Worm (Caenorhabditis elegans) whole organism, late embryonic: ENCODE results near the gene odd-2.

Experiments
- C38D4.7 ChIP-seq: fragments of 200-800 bp; sonication (Bioruptor generic); optimal IDR thresholded peaks from 2 replicates; lab custom pipeline; 2018; ENCODE audit warnings: mild to moderate bottlenecking, missing genetic modification characterization, moderate library complexity, missing compliant biosample characterization
- F13H6.1 ChIP-seq: sonication (generic microtip); optimal IDR thresholded peaks from 2 replicates; lab custom pipeline; 2016; ENCODE audit warnings: missing genetic modification characterization, missing compliant biosample characterization
- K09A11.1 ChIP-seq: sonication (generic microtip); optimal IDR thresholded peaks from 2 replicates; lab custom pipeline; 2017; ENCODE audit warnings: antibody characterized with exemption, mild to moderate bottlenecking, missing genetic modification characterization, missing compliant biosample characterization; ENCODE audit not compliant: insufficient read depth
- T23F11.4 ChIP-seq: fragments of 200-800 bp; sonication (Bioruptor generic); optimal IDR thresholded peaks from 2 replicates; lab custom pipeline; 2018; ENCODE audit warnings: mild to moderate bottlenecking, missing genetic modification characterization, missing compliant biosample characterization
- Y22D7AL.16 ChIP-seq: sonication (generic microtip); optimal IDR thresholded peaks from 2 replicates; lab custom pipeline; 2016; ENCODE audit warnings: missing genetic modification characterization, missing compliant biosample characterization
- ahr-1 ChIP-seq: sonication (generic microtip); optimal IDR thresholded peaks from 2 replicates; lab custom pipeline; 2016; ENCODE audit warnings: missing genetic modification characterization, missing compliant biosample characterization
- ceh-18 ChIP-seq: sonication (generic microtip); optimal IDR thresholded peaks from 2 replicates; lab custom pipeline; 2016; ENCODE audit warnings: missing genetic modification characterization, missing compliant biosample characterization
- ceh-19 ChIP-seq: fragments of 200-800 bp; sonication (Bioruptor generic); optimal IDR thresholded peaks from 2 replicates; lab custom pipeline; 2018; ENCODE audit warnings: mild to moderate bottlenecking, missing genetic modification characterization, missing compliant biosample characterization
- ceh-22 ChIP-seq: sonication (generic microtip); optimal IDR thresholded peaks from 2 replicates; lab custom pipeline; 2017; ENCODE audit warnings: missing biosample characterization, missing genetic modification characterization
- ceh-34 ChIP-seq: sonication (generic microtip); optimal IDR thresholded peaks from 2 replicates; lab custom pipeline; 2016; ENCODE audit warnings: mild to moderate bottlenecking, missing genetic modification characterization, missing compliant biosample characterization
- ceh-45 ChIP-seq: fragments of 200-800 bp; sonication (Bioruptor generic); IDR thresholded peaks from 2 replicates; pipeline ENCODE4 v1.3.6; 2022; ENCODE audit warnings: missing genetic modification reagents, missing genetic modification characterization, missing compliant biosample characterization
- ceh-48 ChIP-seq: sonication (generic microtip); optimal IDR thresholded peaks from 2 replicates; lab custom pipeline; 2016; ENCODE audit warnings: missing genetic modification characterization, inconsistent platforms, missing compliant biosample characterization
- ceh-6 ChIP-seq: fragments of 200-800 bp; sonication (Bioruptor generic); optimal IDR thresholded peaks from 2 replicates; lab custom pipeline; 2018; ENCODE audit warnings: mild to moderate bottlenecking, missing genetic modification characterization, missing compliant biosample characterization
- ceh-9 ChIP-seq: sonication (generic microtip); optimal IDR thresholded peaks from 2 replicates; lab custom pipeline; 2016; ENCODE audit warnings: mild to moderate bottlenecking, missing genetic modification characterization, inconsistent platforms, missing compliant biosample characterization
- che-1 ChIP-seq: sonication (generic microtip); optimal IDR thresholded peaks from 2 replicates; lab custom pipeline; 2016; ENCODE audit warnings: mild to moderate bottlenecking, missing genetic modification characterization, missing compliant biosample characterization
- dmd-4 ChIP-seq: sonication (generic microtip); optimal IDR thresholded peaks from 2 replicates; lab custom pipeline; 2016; ENCODE audit warnings: borderline replicate concordance, missing genetic modification characterization, missing compliant biosample characterization
- dve-1 ChIP-seq: sonication (generic microtip); optimal IDR thresholded peaks from 2 replicates; lab custom pipeline; 2017; ENCODE audit warnings: antibody characterized with exemption, mild to moderate bottlenecking, missing genetic modification characterization, missing compliant biosample characterization
- fax-1 ChIP-seq: sonication (generic microtip); optimal IDR thresholded peaks from 2 replicates; lab custom pipeline; 2016; ENCODE audit warnings: missing genotype, missing genetic modification characterization, missing compliant biosample characterization
- fkh-10 ChIP-seq: fragments of 150-350 bp; optimal IDR thresholded peaks from 2 replicates; lab custom pipeline; 2014; ENCODE audit warnings: missing biosample characterization, missing genetic modification reagents, missing genetic modification characterization
- fkh-6 ChIP-seq: sonication (generic microtip); optimal IDR thresholded peaks from 2 replicates; lab custom pipeline; 2016; ENCODE audit warnings: missing genetic modification characterization, missing compliant biosample characterization
- gmeb-2 ChIP-seq: sonication (generic microtip); optimal IDR thresholded peaks from 2 replicates; lab custom pipeline; 2016; ENCODE audit warnings: missing genetic modification characterization, inconsistent platforms, missing compliant biosample characterization
- hlh-13 ChIP-seq: fragments of 200-800 bp; sonication (Bioruptor generic); optimal IDR thresholded peaks from 2 replicates; lab custom pipeline; 2018; ENCODE audit warnings: mild to moderate bottlenecking, missing genetic modification characterization, missing compliant biosample characterization
- hlh-30 ChIP-seq: sonication (generic microtip); optimal IDR thresholded peaks from 2 replicates; lab custom pipeline; 2017; ENCODE audit warnings: antibody characterized with exemption, missing genetic modification characterization, missing compliant biosample characterization; ENCODE audit not compliant: insufficient read depth
- hlh-8 ChIP-seq: sonication (generic microtip); optimal IDR thresholded peaks from 2 replicates; lab custom pipeline; 2016; ENCODE audit warnings: missing genotype, missing genetic modification characterization, missing compliant biosample characterization
- lim-6 ChIP-seq: sonication (generic microtip); optimal IDR thresholded peaks from 2 replicates; lab custom pipeline; 2016; ENCODE audit warnings: missing genetic modification characterization, missing compliant biosample characterization
- madf-2 ChIP-seq: sonication (generic microtip); optimal IDR thresholded peaks from 2 replicates; lab custom pipeline; 2017; ENCODE audit warnings: missing genetic modification characterization, missing compliant biosample characterization
- mec-3 ChIP-seq: sonication (generic microtip); optimal IDR thresholded peaks from 2 replicates; lab custom pipeline; 2016; ENCODE audit warnings: borderline replicate concordance, missing genetic modification characterization, missing compliant biosample characterization
- nhr-11 ChIP-seq: fragments of 150-350 bp; optimal IDR thresholded peaks from 2 replicates; lab custom pipeline; 2014; ENCODE audit warnings: missing biosample characterization, missing genetic modification characterization
- nhr-232 ChIP-seq: sonication (generic microtip); optimal IDR thresholded peaks from 2 replicates; lab custom pipeline; 2016; ENCODE audit warnings: missing genetic modification characterization, missing compliant biosample characterization
- pag-3 ChIP-seq: sonication (generic microtip); optimal IDR thresholded peaks from 2 replicates; lab custom pipeline; 2016; ENCODE audit warnings: missing compliant biosample characterization, missing genetic modification characterization, borderline replicate concordance
- pax-1 ChIP-seq: fragments of 150-350 bp; optimal IDR thresholded peaks from 2 replicates; lab custom pipeline; 2014; ENCODE audit warnings: missing biosample characterization, missing genetic modification characterization
- pha-2 ChIP-seq: sonication (generic microtip); optimal IDR thresholded peaks from 2 replicates; lab custom pipeline; 2017; ENCODE audit warnings: mild to moderate bottlenecking, missing genetic modification characterization, missing compliant biosample characterization
- pqm-1 ChIP-seq: sonication (generic microtip); optimal IDR thresholded peaks from 2 replicates; lab custom pipeline; 2016; ENCODE audit warnings: missing genetic modification characterization, missing compliant biosample characterization
- ref-2 ChIP-seq: sonication (generic microtip); optimal IDR thresholded peaks from 2 replicates; lab custom pipeline; 2016; ENCODE audit warnings: missing genetic modification characterization, missing compliant biosample characterization
- rnt-1 ChIP-seq: sonication (generic microtip); optimal IDR thresholded peaks from 2 replicates; lab custom pipeline; 2016; ENCODE audit warnings: missing genetic modification characterization, missing compliant biosample characterization
- sdc-2 ChIP-seq: sonication (generic microtip); optimal IDR thresholded peaks from 2 replicates; lab custom pipeline; 2016; ENCODE audit warnings: missing genotype, missing genetic modification characterization, missing compliant biosample characterization
- sox-4 ChIP-seq: sonication (generic microtip); optimal IDR thresholded peaks from 2 replicates; lab custom pipeline; 2017; ENCODE audit warnings: mild to moderate bottlenecking, missing genetic modification characterization, inconsistent platforms, missing compliant biosample characterization
- syd-9 ChIP-seq: sonication (generic microtip); optimal IDR thresholded peaks from 2 replicates; lab custom pipeline; 2016; ENCODE audit warnings: mild to moderate bottlenecking, missing genetic modification characterization, moderate library complexity, missing compliant biosample characterization
- tbx-7 ChIP-seq: sonication (generic microtip); optimal IDR thresholded peaks from 2 replicates; lab custom pipeline; 2016; ENCODE audit warnings: missing genotype, missing genetic modification characterization, missing compliant biosample characterization
- ttx-3 ChIP-seq: sonication (generic microtip); optimal IDR thresholded peaks from 2 replicates; lab custom pipeline; 2016; ENCODE audit warnings: missing genetic modification reagents, missing genetic modification characterization, missing compliant biosample characterization
- unc-3 ChIP-seq, 2 experiments: fragments of 200-800 bp in 1 of 2; sonication (Bioruptor generic) in 1 of 2; sonication (generic microtip) in 1 of 2; conservative IDR thresholded peaks in 1 of 2; optimal IDR thresholded peaks in 1 of 2; 2 replicates each; pipeline versions ENCODE4 v1.3.6 to Lab custom; 2016 to 2022; ENCODE audit warnings: missing compliant biosample characterization in 2 of 2, missing genetic modification characterization in 2 of 2, missing genetic modification reagents in 1 of 2
- unc-42 ChIP-seq: sonication (generic microtip); optimal IDR thresholded peaks from 2 replicates; lab custom pipeline; 2016; ENCODE audit warnings: missing genotype, missing genetic modification characterization, missing compliant biosample characterization
- unc-55 ChIP-seq: sonication (generic microtip); optimal IDR thresholded peaks from 2 replicates; lab custom pipeline; 2017; ENCODE audit warnings: missing biosample characterization, missing genetic modification reagents, missing genetic modification characterization
- unc-86 ChIP-seq: sonication (generic microtip); optimal IDR thresholded peaks from 2 replicates; lab custom pipeline; 2016; ENCODE audit warnings: missing genetic modification characterization, missing compliant biosample characterization
- zip-5 ChIP-seq: sonication (generic microtip); optimal IDR thresholded peaks from 2 replicates; lab custom pipeline; 2016; ENCODE audit warnings: missing genetic modification characterization, missing compliant biosample characterization
- ztf-16 ChIP-seq: sonication (generic microtip); optimal IDR thresholded peaks from 2 replicates; lab custom pipeline; 2017; ENCODE audit warnings: missing genetic modification characterization, missing compliant biosample characterization

odd-2 gene

ce11 chrX:6160427-6160826, at the start of gene odd-2:
TSS of gene odd-2 (minus strand) at chrX:6160527.
- TF ChIP-seq pha-2 (no peak), sdc-2 (no peak), sox-4 (tag; lab: Kevin White, UChicago) (no peak), C38D4.7 (no peak), dve-1 (no peak), ceh-9 (tag; lab: Kevin White, UChicago) (no peak), hlh-30 (tag; lab: Kevin White, UChicago) (no peak), K09A11.1 (tag; lab: Kevin White, UChicago) (no peak), pag-3 (tag; lab: Kevin White, UChicago) (no peak), pqm-1 (tag; lab: Kevin White, UChicago) (no peak), Y22D7AL.16 (no peak), madf-2 (no peak), fkh-10 (no peak), ceh-45 (GFP tag; lab: Robert Waterston, UW) (no peak), ahr-1 (no peak), ceh-19 (GFP tag; lab: Kevin White, UChicago) (no peak), syd-9 (tag; lab: Kevin White, UChicago) (no peak), F13H6.1 (tag; lab: Kevin White, UChicago) (no peak), unc-3 (GFP tag; conservative IDR thresholded peaks at IDR 0.05; lab: Robert Waterston, UW) (no peak), unc-3 (tag; optimal IDR thresholded peaks at IDR 0.05; lab: Kevin White, UChicago) (no peak)

DNA sequence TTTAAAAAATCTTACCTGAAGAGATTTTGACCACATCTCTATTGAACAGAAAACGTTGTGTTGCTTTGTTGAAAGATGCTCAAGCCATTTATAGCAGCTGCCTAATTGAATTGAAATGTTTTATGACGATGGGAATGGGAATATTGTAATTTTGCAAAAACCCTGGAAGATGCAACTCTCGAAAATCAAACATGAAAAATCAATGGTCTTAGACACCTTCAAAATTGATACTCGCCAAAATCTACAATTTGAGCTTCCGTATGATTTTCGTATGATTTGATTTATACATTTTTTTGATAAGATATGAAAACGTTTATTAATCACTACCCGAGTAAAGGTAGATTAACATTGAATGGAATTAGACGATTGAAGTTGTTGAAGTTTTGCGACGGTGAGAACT, 48.1 kb upstream of the odd-2 start, which contains the start of gene C14F11.7:
Gene C14F11.7 (minus strand): TSS at position 101 of the 400 bp plus-strand sequence.
- TF ChIP-seq sox-4 (tag; lab: Kevin White, UChicago) (no peak), fkh-10 (no peak), gmeb-2 (no peak), mec-3 (tag; lab: Kevin White, UChicago) (no peak), zip-5 (tag; lab: Kevin White, UChicago) (no peak), pqm-1 (tag; lab: Kevin White, UChicago) (no peak), hlh-13 (no peak), nhr-232 (no peak), hlh-30 (tag; lab: Kevin White, UChicago) (no peak), unc-42 (tag; lab: Kevin White, UChicago) (no peak), T23F11.4 (GFP tag; lab: Kevin White, UChicago) (no peak)

ce11 chrX:6207687-6208088, 47.4 kb upstream of the odd-2 start, which contains the start of gene T13C5.6:
TSS of gene T13C5.6 (minus strand) at chrX:6207687.
- no peak for TF ChIP-seq nhr-11 (tag; lab: Kevin White, UChicago)
- TF ChIP-seq mec-3 (tag; lab: Kevin White, UChicago), result peak; percentile 97
- peak; percentile 92 for TF ChIP-seq ceh-45 (GFP tag; lab: Robert Waterston, UW)
- peak; percentile 94 for TF ChIP-seq sdc-2
- peak; percentile 96 for TF ChIP-seq pag-3 (tag; lab: Kevin White, UChicago)
- peak; percentile 62 for TF ChIP-seq hlh-30 (tag; lab: Kevin White, UChicago)
- peak; percentile 97 for TF ChIP-seq hlh-8
- TF ChIP-seq che-1, result peak; percentile 95
- TF ChIP-seq nhr-232, result peak; percentile 96
- peak; percentile 97 for TF ChIP-seq fkh-6 (tag; lab: Kevin White, UChicago)
- TF ChIP-seq ref-2 (tag; lab: Kevin White, UChicago), result peak; percentile 98
- peak; percentile 96 for TF ChIP-seq ceh-9 (tag; lab: Kevin White, UChicago)
- peak; percentile 97 for TF ChIP-seq T23F11.4 (GFP tag; lab: Kevin White, UChicago)
- TF ChIP-seq unc-86 (tag; lab: Kevin White, UChicago), result peak; percentile 97
- peak; percentile 96 for TF ChIP-seq dmd-4 (tag; lab: Kevin White, UChicago)
- TF ChIP-seq unc-55 (GFP tag; lab: Kevin White, UChicago), result peak; percentile 47
- peak; percentile 97 for TF ChIP-seq fax-1 (tag; lab: Kevin White, UChicago)
- peak; percentile 89 for TF ChIP-seq tbx-7 (tag; lab: Kevin White, UChicago)
- TF ChIP-seq rnt-1 (tag; lab: Kevin White, UChicago), result peak; percentile 98
- peak; percentile 98 for TF ChIP-seq ceh-34 (tag; lab: Kevin White, UChicago)
- peak; percentile 93 for TF ChIP-seq ceh-48 (tag; lab: Kevin White, UChicago)
- TF ChIP-seq zip-5 (tag; lab: Kevin White, UChicago), result peak; percentile 91
- TF ChIP-seq ztf-16 (tag; lab: Kevin White, UChicago), result peak; percentile 98
- peak; percentile 96 for TF ChIP-seq lim-6
- TF ChIP-seq ceh-18, result peak; percentile 97
- TF ChIP-seq pax-1 (tag; lab: Kevin White, UChicago), result no peak
- peak; percentile 95 for TF ChIP-seq ttx-3 (tag; lab: Kevin White, UChicago)
- peak; percentile 98 for TF ChIP-seq ceh-6
- TF ChIP-seq F13H6.1 (tag; lab: Kevin White, UChicago), result peak; percentile 96
- TF ChIP-seq unc-3 (GFP tag; conservative IDR thresholded peaks at IDR 0.05; lab: Robert Waterston, UW), result peak; percentile 98
- peak; percentile 95 for TF ChIP-seq unc-3 (tag; optimal IDR thresholded peaks at IDR 0.05; lab: Kevin White, UChicago)
- peak; percentile 58 for TF ChIP-seq ceh-22 (tag; lab: Kevin White, UChicago)
- TF ChIP-seq dve-1, result peak; percentile 94
- peak; percentile 97 for TF ChIP-seq unc-42 (tag; lab: Kevin White, UChicago)
